Worm (Caenorhabditis elegans) whole organism, L3 larva: ENCODE data around the gene srx-22.

Source experiments
- ama-1 ChIP-seq: fragments of 150-350 bp; optimal IDR thresholded peaks from 2 replicates; lab custom pipeline; 2018
- elt-2 ChIP-seq: sonication (generic microtip); optimal IDR thresholded peaks from 2 replicates; lab custom pipeline; 2016; ENCODE audit warnings: missing genetic modification reagents, mild to moderate bottlenecking, missing genetic modification characterization, missing compliant biosample characterization
- elt-3 ChIP-seq, 3 experiments: fragments of 150-350 bp in 1 of 3; sonication (generic microtip) in 2 of 3; optimal IDR thresholded peaks; 2 replicates in 2 of 3; 4 replicates in 1 of 3; lab custom pipeline; 2014 to 2017; ENCODE audit warnings: missing biosample characterization in 3 of 3, missing genetic modification characterization in 3 of 3
- mml-1 ChIP-seq: fragments of 150-350 bp; sonication (generic microtip); optimal IDR thresholded peaks from 3 replicates; lab custom pipeline; 2014; ENCODE audit warnings: missing biosample characterization, missing genetic modification characterization
- nhr-237 ChIP-seq: fragments of 150-350 bp; optimal IDR thresholded peaks from 2 replicates; lab custom pipeline; 2014; ENCODE audit warnings: missing biosample characterization, missing genetic modification characterization
- unc-39 ChIP-seq: sonication (generic microtip); optimal IDR thresholded peaks from 4 replicates; lab custom pipeline; 2017; ENCODE audit warnings: missing biosample characterization, missing genetic modification characterization

DNA sequence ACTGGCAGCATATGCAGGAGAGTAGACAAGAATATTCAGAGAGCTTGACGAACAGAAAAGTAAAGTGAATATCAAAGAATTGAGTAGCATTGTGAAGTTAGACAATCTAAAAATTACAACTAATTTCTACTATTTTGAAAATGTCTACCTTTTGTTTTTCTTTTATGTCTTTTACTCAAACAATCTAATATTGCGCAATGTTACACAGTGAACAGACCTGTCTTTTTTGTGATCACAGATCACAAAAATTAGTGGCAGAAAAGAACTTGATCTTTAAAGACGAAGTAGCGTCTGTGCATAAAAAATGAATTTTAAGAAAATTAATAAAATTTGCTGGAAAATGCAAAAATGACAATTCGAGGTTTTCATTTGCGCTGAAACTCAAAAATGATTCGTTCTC, 19.3 kb downstream of the srx-22 start:
- TF ChIP-seq mml-1 (tag; lab: Kevin White, UChicago), result no peak
- TF ChIP-seq nhr-237, result no peak
- TF ChIP-seq elt-2, result no peak
- no peak for TF ChIP-seq elt-3 (tag; optimal IDR thresholded peaks at IDR 0.05; lab: Kevin White, UChicago)
- TF ChIP-seq unc-39 (tag; lab: Kevin White, UChicago), result no peak
- TF ChIP-seq ama-1, result no peak
